Fruit fly (Drosophila melanogaster): ENCODE measurements around the gene CG2444.

Gene CG2444

dm6 chrX:11709799-11710720 is 5.0 kb upstream of the CG2444 start, which contains the start of gene FucT6:
FucT6 (minus strand) TSS chrX:11709951.
- TF ChIP-seq fd96Ca (GFP tag; IDR thresholded peaks at IDR 0.05) (peak; percentile 59; the same call in 1 of the 3 replicates), rn (GFP tag; IDR thresholded peaks at IDR 0.05) (no peak), CG8301 (tag; optimal IDR thresholded peaks at IDR 0.05) (peak; percentile 16), CG32121 (GFP tag; IDR thresholded peaks at IDR 0.05) (peak; percentile 73), Ets98B (GFP tag; IDR thresholded peaks at IDR 0.05) (peak; percentile 69), CG9948 (tag; optimal IDR thresholded peaks at IDR 0.05) (peak; percentile 1), CG14655 (GFP tag; optimal IDR thresholded peaks at IDR 0.05) (no peak), CG10348 (GFP tag; IDR thresholded peaks at IDR 0.05) (no peak), CG17806 (tag; optimal IDR thresholded peaks at IDR 0.05) (no peak), CG15710 (tag; optimal IDR thresholded peaks at IDR 0.05) (peak; percentile 7), CG34367 (tag; optimal IDR thresholded peaks at IDR 0.05) (no peak), D1 (tag; optimal IDR thresholded peaks at IDR 0.05) (no peak), EcR (GFP tag; optimal IDR thresholded peaks at IDR 0.05) (peak; percentile 4), CG4496 (GFP tag; IDR thresholded peaks at IDR 0.05) (peak; percentile 74; the same call in 2 of the 3 replicates), Pif1A (GFP tag; optimal IDR thresholded peaks at IDR 0.05) (peak; percentile 39), Pif1B (GFP tag; optimal IDR thresholded peaks at IDR 0.05) (peak; percentile 15), CG13204 (GFP tag; optimal IDR thresholded peaks at IDR 0.05) (peak; percentile 27), Snoo (tag; optimal IDR thresholded peaks at IDR 0.05) (no peak), gl (tag; optimal IDR thresholded peaks at IDR 0.05) (no peak), CG12605 (GFP tag; IDR thresholded peaks at IDR 0.05) (peak; percentile 55), CG8159 (tag; optimal IDR thresholded peaks at IDR 0.05) (peak; percentile 13)

DNA sequence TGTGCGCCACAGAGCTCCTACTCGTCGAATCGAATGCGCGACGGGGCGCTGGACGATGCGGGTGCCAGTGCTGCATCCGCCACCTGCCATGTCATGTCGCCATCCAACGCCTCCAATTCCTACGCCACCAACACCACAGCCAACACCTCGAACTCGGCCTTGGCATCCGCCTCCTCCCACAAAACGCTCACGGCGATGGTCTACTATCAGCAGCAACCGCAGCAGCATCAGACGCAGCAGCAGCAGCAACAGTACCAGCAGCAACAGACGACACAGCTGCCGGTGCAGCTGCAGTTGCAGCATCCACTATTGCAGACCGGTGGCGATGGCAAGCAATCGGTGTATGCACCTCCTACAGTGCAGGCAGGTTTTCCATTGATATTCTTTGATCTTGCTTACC is 4.3 kb downstream of the CG2444 start:
- TF ChIP-seq CG10348 (GFP tag; IDR thresholded peaks at IDR 0.05) = no peak
- TF ChIP-seq CG8159 (tag; optimal IDR thresholded peaks at IDR 0.05) = no peak

DNA sequence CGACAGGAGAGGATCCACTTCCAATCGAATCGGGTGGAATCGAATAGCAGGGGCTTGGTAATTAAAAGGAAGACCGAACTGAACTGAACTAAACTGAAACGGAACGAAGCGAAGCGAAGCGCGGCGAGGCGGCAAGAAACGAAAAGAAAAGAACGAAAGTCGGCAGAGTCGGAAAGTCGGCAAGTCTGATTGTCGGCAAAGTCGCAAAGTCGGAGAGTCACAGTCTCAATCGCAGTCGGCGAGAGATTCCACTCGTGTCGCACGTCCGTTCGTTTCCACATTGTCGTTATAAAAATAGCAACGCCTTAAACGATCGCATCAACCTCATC is 9.3 kb downstream of the CG2444 start:
- TF ChIP-seq CG8301 (tag; optimal IDR thresholded peaks at IDR 0.05) = no peak
- TF ChIP-seq fd96Ca (GFP tag; IDR thresholded peaks at IDR 0.05) = no peak
- TF ChIP-seq CG17806 (tag; optimal IDR thresholded peaks at IDR 0.05) = no peak
- 0 out of 2 replicates have a peak, but pooled peaks have one; percentile 19 for TF ChIP-seq CG12605 (GFP tag; IDR thresholded peaks at IDR 0.05)
- TF ChIP-seq gl (tag; optimal IDR thresholded peaks at IDR 0.05) = peak; percentile 32
- no peak for TF ChIP-seq CG8159 (tag; optimal IDR thresholded peaks at IDR 0.05)
- 0 out of 3 replicates have a peak, but pooled peaks have one; percentile 18 for TF ChIP-seq CG4496 (GFP tag; IDR thresholded peaks at IDR 0.05)
- no peak for TF ChIP-seq CG10348 (GFP tag; IDR thresholded peaks at IDR 0.05)
- no peak for TF ChIP-seq Pif1A (GFP tag; optimal IDR thresholded peaks at IDR 0.05)
- TF ChIP-seq CG32121 (GFP tag; IDR thresholded peaks at IDR 0.05) = no peak

DNA sequence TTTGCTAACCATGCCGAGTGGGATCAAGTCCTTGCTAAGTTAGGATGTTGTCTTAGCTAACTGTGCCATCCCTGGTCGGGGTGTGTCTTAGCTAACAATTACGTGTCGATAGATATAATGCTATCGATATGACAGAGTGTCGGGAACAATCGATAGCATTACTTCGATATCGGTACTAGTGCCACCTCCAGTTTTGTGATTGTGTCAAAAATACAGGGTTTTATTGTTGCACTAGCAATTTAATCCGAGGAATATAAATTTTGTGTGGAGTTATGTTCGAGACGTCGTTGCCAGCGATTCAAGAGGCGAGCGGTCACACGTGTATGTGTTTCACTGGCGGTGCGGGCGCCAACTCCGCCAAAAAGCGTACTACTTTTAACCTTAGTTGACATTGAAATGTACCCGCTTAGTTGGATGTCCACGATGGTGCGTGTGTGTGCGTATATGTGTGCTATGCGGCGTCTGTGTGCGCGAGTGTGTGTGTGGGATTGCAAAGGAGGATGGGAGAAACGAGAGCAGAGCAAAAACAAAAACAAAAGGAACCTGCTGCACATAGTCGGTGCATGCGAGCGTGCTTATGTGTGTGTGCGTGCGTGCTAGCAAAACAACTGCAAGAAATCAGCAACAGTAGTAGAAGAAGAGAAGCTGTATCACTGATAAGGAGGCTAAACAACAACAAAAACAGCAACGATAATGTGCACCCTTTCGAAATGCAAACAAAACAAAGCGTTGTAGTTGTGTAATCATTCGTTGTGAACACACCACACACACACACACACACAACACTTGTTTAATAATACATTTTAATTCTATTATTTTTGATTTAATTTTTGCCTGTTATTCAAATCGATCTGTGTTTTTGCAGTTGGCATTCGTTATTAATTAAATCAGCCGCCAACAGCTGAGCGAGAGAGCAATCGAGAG is 9.9 kb downstream of the CG2444 start, which contains the start of gene PhKgamma:
Gene PhKgamma, plus strand, starts transcription at position 179 of the 924 bp plus-strand sequence.
- TF ChIP-seq rn (GFP tag; IDR thresholded peaks at IDR 0.05) = no peak
- TF ChIP-seq CG10348 (GFP tag; IDR thresholded peaks at IDR 0.05) = no peak
- peak; percentile 49; the same call in 2 of the 3 replicates for TF ChIP-seq CG4496 (GFP tag; IDR thresholded peaks at IDR 0.05)
- TF ChIP-seq CG34367 (tag; optimal IDR thresholded peaks at IDR 0.05) = peak; percentile 50
- TF ChIP-seq CG8159 (tag; optimal IDR thresholded peaks at IDR 0.05) = peak; percentile 37
- TF ChIP-seq CG8301 (tag; optimal IDR thresholded peaks at IDR 0.05) = peak; percentile 51
- peak; percentile 37 for TF ChIP-seq CG17806 (tag; optimal IDR thresholded peaks at IDR 0.05)
- TF ChIP-seq EcR (GFP tag; optimal IDR thresholded peaks at IDR 0.05) = peak; percentile 72
- TF ChIP-seq Pif1B (GFP tag; optimal IDR thresholded peaks at IDR 0.05) = peak; percentile 43
- TF ChIP-seq Snoo (tag; optimal IDR thresholded peaks at IDR 0.05) = no peak
- TF ChIP-seq CG12605 (GFP tag; IDR thresholded peaks at IDR 0.05) = peak; percentile 71
- TF ChIP-seq CG14655 (GFP tag; optimal IDR thresholded peaks at IDR 0.05) = peak; percentile 75
- TF ChIP-seq CG9948 (tag; optimal IDR thresholded peaks at IDR 0.05) = no peak
- TF ChIP-seq D1 (tag; optimal IDR thresholded peaks at IDR 0.05) = peak; percentile 46
- peak; percentile 27 for TF ChIP-seq CG15710 (tag; optimal IDR thresholded peaks at IDR 0.05)
- TF ChIP-seq gl (tag; optimal IDR thresholded peaks at IDR 0.05) = peak; percentile 61
- peak; percentile 65; the same call in 2 of the 3 replicates for TF ChIP-seq fd96Ca (GFP tag; IDR thresholded peaks at IDR 0.05)
- no peak; the same call in 1 of the 2 replicates for TF ChIP-seq CG32121 (GFP tag; IDR thresholded peaks at IDR 0.05)
- TF ChIP-seq CG13204 (GFP tag; optimal IDR thresholded peaks at IDR 0.05) = peak; percentile 70
- TF ChIP-seq Ets98B (GFP tag; IDR thresholded peaks at IDR 0.05) = peak; percentile 67
- peak; percentile 38 for TF ChIP-seq Pif1A (GFP tag; optimal IDR thresholded peaks at IDR 0.05)

DNA sequence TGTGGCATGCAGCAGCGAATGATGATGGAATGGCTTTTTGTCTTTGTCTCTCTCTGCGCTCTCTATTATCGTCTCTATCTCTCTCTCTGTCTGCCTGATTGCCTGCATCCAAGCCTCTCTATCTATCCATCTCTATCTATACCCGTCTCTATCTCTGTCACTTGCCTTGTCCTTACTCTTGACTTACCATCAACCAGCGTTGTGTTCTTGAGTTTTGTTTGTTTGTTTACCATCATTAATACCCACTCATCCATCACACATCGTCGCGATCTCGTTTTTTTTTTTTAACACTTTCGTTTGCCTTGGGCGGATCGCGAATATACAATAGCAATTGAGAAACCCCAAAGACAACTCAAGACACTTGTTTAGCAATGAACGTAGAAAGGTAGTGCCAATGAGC is 15.4 kb downstream of the CG2444 start:
- no peak for TF ChIP-seq fd96Ca (GFP tag; IDR thresholded peaks at IDR 0.05)
- peak; percentile 80 for TF ChIP-seq EcR (GFP tag; optimal IDR thresholded peaks at IDR 0.05)

Data from whole organism, pupa.